Fruit fly (Drosophila melanogaster): Measurements from ENCODE around the gene Irbp18.
A peak's percentile ranks its signal among the peaks of the same experiment; 100 is the strongest.

Gene Irbp18

DNA sequence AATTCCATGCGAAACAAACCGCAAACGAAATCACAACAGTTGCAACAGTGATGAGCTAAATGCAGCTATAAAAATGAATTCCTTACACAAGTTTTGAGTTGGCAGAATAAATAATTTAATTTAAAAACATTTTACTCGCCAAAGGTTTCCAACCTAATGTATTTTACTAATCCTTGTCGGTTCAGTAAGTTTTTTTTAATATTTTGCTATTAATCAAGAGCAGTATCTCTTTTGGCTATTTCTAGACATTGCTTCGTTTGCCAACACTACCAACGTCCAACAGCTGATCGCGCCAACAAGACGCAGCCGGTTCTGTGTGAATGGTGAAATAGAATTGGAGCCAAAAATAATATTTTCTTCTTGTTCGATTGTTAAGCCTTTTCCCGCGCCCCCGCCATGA is 33.3 kb downstream of the Irbp18 start, which contains the start of the genes CG32075, CG45101 and SuUR (continued):
- TF ChIP-seq CG16779 (tag; optimal IDR thresholded peaks at IDR 0.05) (no peak), CG6276 (GFP tag; optimal IDR thresholded peaks at IDR 0.05) (no peak), achi (GFP tag; optimal IDR thresholded peaks at IDR 0.05) (peak; percentile 83), CG1621 (tag; optimal IDR thresholded peaks at IDR 0.05) (peak; percentile 21), Eip75B (GFP tag; optimal IDR thresholded peaks at IDR 0.05) (peak; percentile 83), CG7368 (GFP tag; optimal IDR thresholded peaks at IDR 0.05) (peak; percentile 68), Hr38 (GFP tag; optimal IDR thresholded peaks at IDR 0.05) (peak; percentile 65), Blimp-1 (GFP tag; optimal IDR thresholded peaks at IDR 0.05) (no peak), CG10669 (GFP tag; optimal IDR thresholded peaks at IDR 0.05) (peak; percentile 75), esn (GFP tag; optimal IDR thresholded peaks at IDR 0.05) (peak; percentile 92), Sox102F (GFP tag; optimal IDR thresholded peaks at IDR 0.05) (peak; percentile 81), fkh (GFP tag; optimal IDR thresholded peaks at IDR 0.05) (peak; percentile 43), fd85E (GFP tag; optimal IDR thresholded peaks at IDR 0.05) (no peak), Eip93F (GFP tag; optimal IDR thresholded peaks at IDR 0.05) (peak; percentile 38), Ets21C (GFP tag; optimal IDR thresholded peaks at IDR 0.05) (peak; percentile 85), dac (GFP tag; optimal IDR thresholded peaks at IDR 0.05) (peak; percentile 52), CG4318 (GFP tag; optimal IDR thresholded peaks at IDR 0.05) (peak; percentile 68), CG3032 (tag; optimal IDR thresholded peaks at IDR 0.05) (peak; percentile 78), Gug (GFP tag; IDR thresholded peaks at IDR 0.05) (peak; percentile 79), Hr4 (GFP tag; optimal IDR thresholded peaks at IDR 0.05) (peak; percentile 88), topi (GFP tag; optimal IDR thresholded peaks at IDR 0.05) (peak; percentile 86), Ets96B (tag; optimal IDR thresholded peaks at IDR 0.05) (peak; percentile 75), fd59A (GFP tag; optimal IDR thresholded peaks at IDR 0.05) (peak; percentile 39), Sox15 (GFP tag; optimal IDR thresholded peaks at IDR 0.05) (peak; percentile 82), svp (GFP tag) (no peak), dsx (GFP tag; optimal IDR thresholded peaks at IDR 0.05; ENCODE audit: poor library complexity, severe bottlenecking) (peak; percentile 66), acj6 (GFP tag; optimal IDR thresholded peaks at IDR 0.05) (peak; percentile 88), CG8319 (GFP tag; optimal IDR thresholded peaks at IDR 0.05) (peak; percentile 81), spab (GFP tag; optimal IDR thresholded peaks at IDR 0.05) (peak; percentile 31), CG11294 (GFP tag; IDR thresholded peaks at IDR 0.05) (peak; percentile 80; the same call in 1 of the 2 replicates), CG15336 (GFP tag; IDR thresholded peaks at IDR 0.05) (peak; percentile 75), CG6808 (GFP tag; optimal IDR thresholded peaks at IDR 0.05) (no peak), CG31627 (GFP tag; optimal IDR thresholded peaks at IDR 0.05) (peak; percentile 92), net (GFP tag; optimal IDR thresholded peaks at IDR 0.05) (peak; percentile 73), CG3919 (GFP tag; optimal IDR thresholded peaks at IDR 0.05) (peak; percentile 76), Sox14 (GFP tag; optimal IDR thresholded peaks at IDR 0.05) (peak; percentile 89)

DNA sequence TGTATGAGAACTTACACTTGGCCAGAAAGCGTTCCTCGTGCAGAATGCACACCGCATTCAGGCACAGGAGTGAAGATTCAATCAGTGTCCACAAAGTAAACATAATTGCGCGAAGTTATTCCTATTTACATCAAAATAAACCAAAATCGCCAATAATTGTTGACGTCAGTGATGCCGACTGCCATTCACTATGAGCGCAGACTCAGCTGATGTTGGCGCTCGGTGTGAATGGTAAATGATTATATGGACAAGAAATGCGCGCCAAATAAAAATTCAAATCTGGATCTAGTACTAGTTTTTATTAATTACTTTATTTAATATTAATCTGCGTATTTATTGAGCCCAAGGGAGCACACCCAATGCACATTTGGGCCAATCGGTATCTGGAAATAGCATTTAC is 35.5 kb downstream of the Irbp18 start, which contains the start of gene CG32069:
Gene CG32069 (minus strand): TSS at position 174 of the 400 bp plus-strand sequence.
- TF ChIP-seq Sox14 (GFP tag; optimal IDR thresholded peaks at IDR 0.05), result no peak
- no peak for TF ChIP-seq Ets21C (GFP tag; optimal IDR thresholded peaks at IDR 0.05)
- peak; percentile 5 for TF ChIP-seq fkh (GFP tag; optimal IDR thresholded peaks at IDR 0.05)
- TF ChIP-seq achi (GFP tag; optimal IDR thresholded peaks at IDR 0.05), result no peak
- no peak for TF ChIP-seq CG11902 (GFP tag; optimal IDR thresholded peaks at IDR 0.05)
- TF ChIP-seq CG8119 (GFP tag; IDR thresholded peaks at IDR 0.05), result no peak
- TF ChIP-seq CG6792 (GFP tag; optimal IDR thresholded peaks at IDR 0.05), result no peak
- peak; percentile 32 for TF ChIP-seq Eip78C (GFP tag)

DNA sequence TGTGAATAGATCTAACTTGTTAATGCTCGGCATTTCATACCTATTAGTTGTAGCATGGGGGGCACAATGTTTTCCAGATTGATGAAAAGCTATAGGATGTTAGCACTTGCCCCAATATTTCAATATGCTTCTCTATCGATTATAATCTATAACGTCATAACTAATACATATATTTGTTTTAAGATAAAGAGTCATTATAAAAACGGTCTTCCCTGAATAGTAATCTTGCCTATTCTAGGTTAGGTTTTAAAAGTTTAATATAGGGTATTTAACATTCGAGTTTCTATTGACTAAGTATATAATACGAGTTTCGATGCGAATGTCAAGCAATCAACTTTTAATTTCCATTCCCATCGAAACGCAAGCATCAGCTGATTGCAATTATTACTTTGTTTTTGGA is 36.8 kb downstream of the Irbp18 start, which contains the start of the genes CG6321 and Blos2:
Gene CG6321 (minus strand): TSS at position 25 of the 400 bp plus-strand sequence.
Gene Blos2 (plus strand): TSS at position 372 of the 400 bp plus-strand sequence.
- peak; percentile 13 for TF ChIP-seq dac (GFP tag; optimal IDR thresholded peaks at IDR 0.05)
- peak; percentile 79 for TF ChIP-seq topi (GFP tag; optimal IDR thresholded peaks at IDR 0.05)
- peak; percentile 58 for TF ChIP-seq CG10669 (GFP tag; optimal IDR thresholded peaks at IDR 0.05)
- TF ChIP-seq fkh (GFP tag; optimal IDR thresholded peaks at IDR 0.05), result peak; percentile 49
- TF ChIP-seq CG9139 (GFP tag; optimal IDR thresholded peaks at IDR 0.05), result peak; percentile 65
- peak; percentile 74 for TF ChIP-seq CG34406 (GFP tag; optimal IDR thresholded peaks at IDR 0.05)
- peak; percentile 51 for TF ChIP-seq vri (GFP tag; optimal IDR thresholded peaks at IDR 0.05)
- peak; percentile 73 for TF ChIP-seq achi (GFP tag; optimal IDR thresholded peaks at IDR 0.05)
- peak; percentile 81 for TF ChIP-seq CG32006 (GFP tag; optimal IDR thresholded peaks at IDR 0.05)
- peak; percentile 43 for TF ChIP-seq spab (GFP tag; optimal IDR thresholded peaks at IDR 0.05)
- TF ChIP-seq CG15336 (GFP tag; IDR thresholded peaks at IDR 0.05), result peak; percentile 85
- TF ChIP-seq Met (GFP tag; optimal IDR thresholded peaks at IDR 0.05), result peak; percentile 79
- peak; percentile 20 for TF ChIP-seq Sox15 (GFP tag; optimal IDR thresholded peaks at IDR 0.05)
- no peak; the same call in 1 of the 3 replicates for TF ChIP-seq eg (GFP tag; IDR thresholded peaks at IDR 0.05)
- peak; percentile 41 for TF ChIP-seq Gug (GFP tag; IDR thresholded peaks at IDR 0.05)
- peak; percentile 19 for TF ChIP-seq CG6854 (GFP tag; optimal IDR thresholded peaks at IDR 0.05)
- TF ChIP-seq ss (GFP tag; optimal IDR thresholded peaks at IDR 0.05), result peak; percentile 52 to 62
- TF ChIP-seq Lpt (GFP tag; optimal IDR thresholded peaks at IDR 0.05), result peak; percentile 61

All from whole organism, prepupa.